Worm (Caenorhabditis elegans): Measurements from ENCODE around the gene sma-4.

The sma-4 gene

ce11 chrIII:5815932-5816331, at the start of gene sma-4:
TSS of gene sma-4 (plus strand) at chrIII:5816232.
- TF ChIP-seq rbr-2 (tag; optimal IDR thresholded peaks at IDR 0.05): no peak
- no peak for TF ChIP-seq fkh-10 (GFP tag; optimal IDR thresholded peaks at IDR 0.05)
- TF ChIP-seq daf-19 (GFP tag; conservative IDR thresholded peaks at IDR 0.05): no peak
- no peak for TF ChIP-seq egl-43 (GFP tag; IDR thresholded peaks at IDR 0.05)
- no peak for TF ChIP-seq lin-29 (GFP tag; IDR thresholded peaks at IDR 0.05)
- TF ChIP-seq set-16 (GFP tag; IDR thresholded peaks at IDR 0.05): no peak
- no peak for TF ChIP-seq lin-39 (tag; optimal IDR thresholded peaks at IDR 0.05)
- TF ChIP-seq mes-2 (tag; optimal IDR thresholded peaks at IDR 0.05; ENCODE audit: poor library complexity, severe bottlenecking): no peak
- TF ChIP-seq dmd-9 (GFP tag; IDR thresholded peaks at IDR 0.05): no peak

DNA sequence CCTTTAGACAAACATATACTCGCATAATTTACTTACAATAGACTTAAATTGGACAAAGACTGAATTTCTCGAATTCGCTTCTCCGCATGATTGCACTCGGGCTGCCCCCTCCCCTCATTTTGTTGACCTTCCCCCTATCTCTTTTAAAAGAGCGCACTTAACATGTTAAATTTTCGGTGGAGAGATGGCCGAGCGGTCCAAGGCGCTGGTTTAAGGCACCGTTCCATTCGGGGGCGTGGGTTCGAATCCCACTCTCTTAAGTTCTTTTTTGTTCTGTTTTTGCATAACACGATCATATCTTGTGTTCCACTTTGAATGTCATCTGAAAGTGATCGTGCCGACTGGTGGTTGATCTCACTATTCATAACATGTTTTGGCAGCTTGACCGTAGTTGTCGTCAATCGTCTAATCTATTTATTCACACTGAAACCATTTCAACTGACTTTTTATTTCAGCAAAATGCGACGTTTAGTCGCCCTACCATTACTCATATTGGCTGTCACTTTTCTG, 46.3 kb upstream of the sma-4 start, which contains the start of gene cutl-23:
Gene cutl-23 (plus strand): TSS at position 460 of the 510 bp plus-strand sequence.
- peak; percentile 51 for TF ChIP-seq unc-130 (GFP tag; optimal IDR thresholded peaks at IDR 0.05)
- peak; percentile 86 for TF ChIP-seq vab-7 (GFP tag; IDR thresholded peaks at IDR 0.05)
- peak; percentile 61; the same call in 1 of the 2 replicates for TF ChIP-seq ceh-44 (GFP tag; IDR thresholded peaks at IDR 0.05)
- TF ChIP-seq egl-27 (tag; optimal IDR thresholded peaks at IDR 0.05): no peak
- no peak for TF ChIP-seq nhr-25 (tag; optimal IDR thresholded peaks at IDR 0.05; ENCODE audit: borderline replicate concordance, insufficient read depth)
- peak; percentile 68 for TF ChIP-seq madf-9 (GFP tag; conservative IDR thresholded peaks at IDR 0.05)
- TF ChIP-seq mep-1 (tag; optimal IDR thresholded peaks at IDR 0.05): no peak
- TF ChIP-seq dmd-8 (GFP tag; IDR thresholded peaks at IDR 0.05): peak; percentile 81
- TF ChIP-seq madf-5 (GFP tag; IDR thresholded peaks at IDR 0.05): peak in 1 of 2 experiments; percentile 60; a peak in 1 of 4 replicates
- TF ChIP-seq ZK546.5 (tag; optimal IDR thresholded peaks at IDR 0.05): no peak
- no peak for TF ChIP-seq nhr-77 (tag; optimal IDR thresholded peaks at IDR 0.05)
- TF ChIP-seq daf-19 (GFP tag; conservative IDR thresholded peaks at IDR 0.05): peak; percentile 58; the same call in 1 of the 2 replicates
- TF ChIP-seq nhr-11 (tag; optimal IDR thresholded peaks at IDR 0.05): no peak
- TF ChIP-seq D1046.2 (GFP tag; IDR thresholded peaks at IDR 0.05): peak; percentile 71; the same call in 1 of the 2 replicates
- peak; percentile 59; the same call in 1 of the 2 replicates for TF ChIP-seq F44E2.7 (GFP tag; IDR thresholded peaks at IDR 0.05)
- TF ChIP-seq duxl-1 (tag; optimal IDR thresholded peaks at IDR 0.05; ENCODE audit: poor library complexity): no peak
- peak in 1 of 2 experiments; percentile 34 for TF ChIP-seq daf-16 (GFP tag; optimal IDR thresholded peaks at IDR 0.05)
- TF ChIP-seq daf-16 (tag; optimal IDR thresholded peaks at IDR 0.05): no peak
- no peak for TF ChIP-seq aly-2 (tag; optimal IDR thresholded peaks at IDR 0.05)
- TF ChIP-seq lin-1 (GFP tag; IDR thresholded peaks at IDR 0.05): 0 out of 2 replicates have a peak, but pooled peaks have one; percentile 29
- no peak for TF ChIP-seq zfp-3 (GFP tag; conservative IDR thresholded peaks at IDR 0.05)
- TF ChIP-seq rbr-2 (tag; optimal IDR thresholded peaks at IDR 0.05): peak; percentile 50
- peak; percentile 49; the same call in 1 of the 2 replicates for TF ChIP-seq hmg-1.1 (GFP tag; IDR thresholded peaks at IDR 0.05)
- TF ChIP-seq ceh-20 (GFP tag; IDR thresholded peaks at IDR 0.05): 0 out of 2 replicates have a peak, but pooled peaks have one; percentile 30
- peak; percentile 65 for TF ChIP-seq snpc-1.2 (GFP tag; IDR thresholded peaks at IDR 0.05)
- TF ChIP-seq ceh-32 (tag; optimal IDR thresholded peaks at IDR 0.05; ENCODE audit: poor library complexity): no peak
- TF ChIP-seq zfp-2 (tag; optimal IDR thresholded peaks at IDR 0.05): no peak
- TF ChIP-seq dmd-6 (GFP tag; IDR thresholded peaks at IDR 0.05): peak; percentile 24; the same call in 1 of the 2 replicates
- TF ChIP-seq pha-4 (GFP tag; IDR thresholded peaks at IDR 0.05): peak; percentile 83; the same call in 1 of the 2 replicates
- TF ChIP-seq pha-4 (tag; optimal IDR thresholded peaks at IDR 0.05): no peak
- TF ChIP-seq ces-1 (GFP tag; optimal IDR thresholded peaks at IDR 0.05): no peak
- no peak for TF ChIP-seq snpc-4 (tag; optimal IDR thresholded peaks at IDR 0.05)
- TF ChIP-seq Y48G9A.11 (GFP tag; IDR thresholded peaks at IDR 0.05): peak; percentile 77
- peak; percentile 61; the same call in 1 of the 2 replicates for TF ChIP-seq arid-1 (GFP tag; conservative IDR thresholded peaks at IDR 0.05)
- peak; percentile 80; the same call in 1 of the 2 replicates for TF ChIP-seq F26F4.8 (GFP tag; conservative IDR thresholded peaks at IDR 0.05)
- 0 out of 2 replicates have a peak, but pooled peaks have one; percentile 41 for TF ChIP-seq dmd-9 (GFP tag; IDR thresholded peaks at IDR 0.05)
- no peak for TF ChIP-seq lin-39 (tag; optimal IDR thresholded peaks at IDR 0.05)
- TF ChIP-seq Y105C5A.15 (GFP tag; IDR thresholded peaks at IDR 0.05): 0 out of 2 replicates have a peak, but pooled peaks have one; percentile 54
- TF ChIP-seq fkh-10 (GFP tag; optimal IDR thresholded peaks at IDR 0.05): no peak
- peak in 1 of 2 experiments; percentile 10 for TF ChIP-seq hif-1 (tag; optimal IDR thresholded peaks at IDR 0.05)
- no peak for TF ChIP-seq zag-1 (tag; optimal IDR thresholded peaks at IDR 0.05)
- TF ChIP-seq hlh-30 (tag; optimal IDR thresholded peaks at IDR 0.05; ENCODE audit: insufficient read depth): no peak
- peak; percentile 77 for TF ChIP-seq mes-2 (tag; optimal IDR thresholded peaks at IDR 0.05; ENCODE audit: poor library complexity, severe bottlenecking)
